Fruit fly (Drosophila melanogaster) whole organism, prepupa: ENCODE data around the gene pim.

Experiments
- CG10631 ChIP-seq: fragments of 200-800 bp; sonication (Bioruptor generic); optimal IDR thresholded peaks from 2 replicates; lab custom pipeline; 2016; ENCODE audit warnings: missing biosample characterization, missing genetic modification characterization
- CG10669 ChIP-seq: fragments of 200-800 bp; sonication (Bioruptor generic); optimal IDR thresholded peaks from 3 replicates; lab custom pipeline; 2018; ENCODE audit warnings: missing biosample characterization, mild to moderate bottlenecking, missing genetic modification characterization, moderate library complexity
- CG11902 ChIP-seq: fragments of 200-800 bp; sonication (Bioruptor generic); optimal IDR thresholded peaks from 3 replicates; lab custom pipeline; 2016; ENCODE audit warnings: missing biosample characterization, missing genetic modification characterization
- CG1621 ChIP-seq: fragments of 200-800 bp; sonication (Bioruptor generic); optimal IDR thresholded peaks from 3 replicates; lab custom pipeline; 2018; ENCODE audit warnings: missing biosample characterization, mild to moderate bottlenecking, missing genetic modification characterization
- CG6276 ChIP-seq: fragments of 200-800 bp; sonication (Bioruptor generic); optimal IDR thresholded peaks from 2 replicates; lab custom pipeline; 2017; ENCODE audit warnings: missing biosample characterization, mild to moderate bottlenecking, missing genetic modification characterization
- CG6792 ChIP-seq: fragments of 200-800 bp; sonication (Bioruptor generic); optimal IDR thresholded peaks from 3 replicates; lab custom pipeline; 2016; ENCODE audit warnings: missing biosample characterization, missing genetic modification characterization
- CG8319 ChIP-seq: fragments of 200-800 bp; sonication (Bioruptor generic); optimal IDR thresholded peaks from 3 replicates; lab custom pipeline; 2016; ENCODE audit warnings: missing biosample characterization, missing genetic modification characterization
- Lpt ChIP-seq: fragments of 200-800 bp; sonication (Bioruptor generic); optimal IDR thresholded peaks from 3 replicates; lab custom pipeline; 2016; ENCODE audit warnings: missing biosample characterization, missing genetic modification characterization
- OdsH ChIP-seq: fragments of 200-800 bp; sonication (Bioruptor generic); optimal IDR thresholded peaks from 3 replicates; lab custom pipeline; 2016; ENCODE audit warnings: missing biosample characterization, missing genetic modification characterization
- Sox102F ChIP-seq: fragments of 200-800 bp; sonication (Bioruptor generic); optimal IDR thresholded peaks from 2 replicates; lab custom pipeline; 2016; ENCODE audit warnings: missing biosample characterization, mild to moderate bottlenecking, missing genetic modification characterization
- spab ChIP-seq: fragments of 200-800 bp; sonication (Bioruptor generic); optimal IDR thresholded peaks from 2 replicates; lab custom pipeline; 2017; ENCODE audit warnings: missing biosample characterization, mild to moderate bottlenecking, missing genetic modification characterization, missing genetic modification reagents

DNA sequence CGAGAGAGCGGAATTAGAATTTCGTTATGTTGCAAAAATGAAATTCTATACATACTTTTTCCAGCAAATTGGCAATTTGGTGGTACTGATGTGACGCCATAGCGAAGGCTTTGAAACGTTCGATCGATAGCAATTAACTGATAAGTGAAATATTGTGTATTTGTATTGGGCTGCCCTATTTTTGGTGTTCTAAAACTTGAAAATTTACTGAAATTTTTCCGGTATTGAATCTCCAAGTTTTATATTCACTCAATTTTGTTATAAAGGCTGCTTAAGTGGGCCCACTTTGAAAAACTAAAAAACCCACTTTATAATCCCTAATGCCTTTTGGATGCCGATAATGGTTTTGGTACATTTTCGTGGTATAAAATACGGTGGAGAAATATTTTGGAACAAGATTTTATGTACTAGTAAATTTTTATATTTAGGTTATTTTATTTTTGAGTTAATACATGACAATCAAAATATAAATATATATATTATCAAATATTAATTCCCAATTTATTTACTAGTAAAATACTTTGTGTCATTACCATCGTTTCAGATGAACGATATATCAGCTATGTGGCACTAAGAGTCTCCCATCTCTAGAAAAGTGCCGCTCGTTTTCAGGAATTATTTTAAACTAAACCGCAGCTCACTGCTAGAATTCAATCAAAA is at the start of gene pim, which contains the start of gene Cand1:
- TF ChIP-seq CG1621 (tag; lab: Kevin White, UChicago): no peak
- no peak for TF ChIP-seq CG6276 (GFP tag; lab: Kevin White, UChicago)
- no peak for TF ChIP-seq CG6792 (GFP tag; lab: Kevin White, UChicago)
- TF ChIP-seq OdsH: no peak
- TF ChIP-seq Lpt (GFP tag; lab: Kevin White, UChicago): no peak
- no peak for TF ChIP-seq CG10631
- no peak for TF ChIP-seq spab (GFP tag; lab: Kevin White, UChicago)
- TF ChIP-seq CG11902 (GFP tag; lab: Kevin White, UChicago): no peak
- TF ChIP-seq CG10669 (GFP tag; lab: Kevin White, UChicago): no peak
- TF ChIP-seq Sox102F (GFP tag; lab: Kevin White, UChicago): no peak
- no peak for TF ChIP-seq CG8319 (GFP tag; lab: Kevin White, UChicago)
